Worm (Caenorhabditis elegans) whole organism, L3 larva: ENCODE data around the gene vab-1.

Experiments
- R02D3.7 ChIP-seq: fragments of 150-350 bp; optimal IDR thresholded peaks from 2 replicates; lab custom pipeline; 2014; ENCODE audit warnings: missing biosample characterization, missing genetic modification characterization
- ZK546.5 ChIP-seq: sonication (generic microtip); optimal IDR thresholded peaks from 2 replicates; lab custom pipeline; 2017; ENCODE audit warnings: missing biosample characterization, missing genetic modification characterization
- aly-2 ChIP-seq: fragments of 150-350 bp; optimal IDR thresholded peaks from 2 replicates; lab custom pipeline; 2014; ENCODE audit warnings: missing biosample characterization, missing genetic modification characterization
- ama-1 ChIP-seq: fragments of 150-350 bp; optimal IDR thresholded peaks from 2 replicates; lab custom pipeline; 2018
- ceh-16 ChIP-seq: sonication (generic microtip); optimal IDR thresholded peaks from 2 replicates; lab custom pipeline; 2017; ENCODE audit warnings: missing biosample characterization, missing genetic modification characterization
- ceh-9 ChIP-seq: sonication (generic microtip); optimal IDR thresholded peaks from 2 replicates; lab custom pipeline; 2018; ENCODE audit warnings: missing biosample characterization, missing genetic modification characterization
- daf-12 ChIP-seq: fragments of 150-350 bp; optimal IDR thresholded peaks from 2 replicates; lab custom pipeline; 2014; ENCODE audit warnings: missing biosample characterization, missing genetic modification reagents, missing genetic modification characterization
- egl-27 ChIP-seq: sonication (generic microtip); optimal IDR thresholded peaks from 4 replicates; lab custom pipeline; 2017; ENCODE audit warnings: missing biosample characterization, missing genetic modification reagents, missing genetic modification characterization
- egl-5 ChIP-seq: fragments of 150-350 bp; optimal IDR thresholded peaks from 2 replicates; lab custom pipeline; 2017; ENCODE audit warnings: missing biosample characterization, missing genetic modification reagents, missing genetic modification characterization, inconsistent platforms
- elt-1 ChIP-seq: fragments of 150-350 bp; optimal IDR thresholded peaks from 2 replicates; lab custom pipeline; 2014; ENCODE audit warnings: missing biosample characterization, missing genetic modification characterization
- elt-2 ChIP-seq: sonication (generic microtip); optimal IDR thresholded peaks from 2 replicates; lab custom pipeline; 2016; ENCODE audit warnings: missing genetic modification reagents, mild to moderate bottlenecking, missing genetic modification characterization, missing compliant biosample characterization
- elt-3 ChIP-seq, 3 experiments: fragments of 150-350 bp in 1 of 3; sonication (generic microtip) in 2 of 3; optimal IDR thresholded peaks; 2 replicates in 2 of 3; 4 replicates in 1 of 3; lab custom pipeline; 2014 to 2017; ENCODE audit warnings: missing biosample characterization in 3 of 3, missing genetic modification characterization in 3 of 3
- fkh-10 ChIP-seq: sonication (generic microtip); optimal IDR thresholded peaks from 2 replicates; lab custom pipeline; 2017; ENCODE audit warnings: missing biosample characterization, missing genetic modification reagents, missing genetic modification characterization
- hmg-11 ChIP-seq: sonication (generic microtip); optimal IDR thresholded peaks from 2 replicates; lab custom pipeline; 2016; ENCODE audit warnings: missing genetic modification characterization, missing compliant biosample characterization
- jun-1 ChIP-seq: fragments of 150-350 bp; optimal IDR thresholded peaks from 2 replicates; lab custom pipeline; 2014; ENCODE audit warnings: missing biosample characterization, missing genetic modification reagents, missing genetic modification characterization
- lin-15B ChIP-seq: fragments of 150-350 bp; optimal IDR thresholded peaks from 2 replicates; lab custom pipeline; 2014; ENCODE audit warnings: missing biosample characterization, missing genetic modification characterization
- lsy-12 ChIP-seq: sonication (generic microtip); optimal IDR thresholded peaks from 2 replicates; lab custom pipeline; 2016; ENCODE audit warnings: mild to moderate bottlenecking, missing genetic modification characterization, missing compliant biosample characterization
- mdl-1 ChIP-seq: fragments of 150-350 bp; optimal IDR thresholded peaks from 2 replicates; lab custom pipeline; 2014; ENCODE audit warnings: missing biosample characterization, missing genetic modification characterization
- nfya-1 ChIP-seq: sonication (generic microtip); optimal IDR thresholded peaks from 2 replicates; lab custom pipeline; 2017; ENCODE audit warnings: missing genetic modification characterization, mild to moderate bottlenecking, missing compliant biosample characterization, antibody characterized with exemption, moderate library complexity; ENCODE audit not compliant: insufficient read depth
- nhr-12 ChIP-seq: fragments of 150-350 bp; optimal IDR thresholded peaks from 2 replicates; lab custom pipeline; 2014; ENCODE audit warnings: missing biosample characterization, missing genetic modification characterization
- nhr-23 ChIP-seq: fragments of 150-350 bp; optimal IDR thresholded peaks from 2 replicates; lab custom pipeline; 2014; ENCODE audit warnings: missing biosample characterization, missing genetic modification reagents, missing genetic modification characterization
- nhr-237 ChIP-seq: fragments of 150-350 bp; optimal IDR thresholded peaks from 2 replicates; lab custom pipeline; 2014; ENCODE audit warnings: missing biosample characterization, missing genetic modification characterization
- nhr-25 ChIP-seq: sonication (generic microtip); optimal IDR thresholded peaks from 2 replicates; lab custom pipeline; 2017; ENCODE audit warnings: missing biosample characterization, missing genetic modification characterization
- nhr-43 ChIP-seq: sonication (generic microtip); optimal IDR thresholded peaks from 2 replicates; lab custom pipeline; 2016; ENCODE audit warnings: mild to moderate bottlenecking, missing genetic modification characterization, missing compliant biosample characterization; ENCODE audit not compliant: poor library complexity, severe bottlenecking
- nhr-76 ChIP-seq: fragments of 150-350 bp; sonication (generic microtip); optimal IDR thresholded peaks from 5 replicates; lab custom pipeline; 2014; ENCODE audit warnings: missing biosample characterization, missing genetic modification characterization
- nhr-77 ChIP-seq: fragments of 150-350 bp; optimal IDR thresholded peaks from 2 replicates; lab custom pipeline; 2014; ENCODE audit warnings: missing biosample characterization, missing genetic modification characterization
- pha-4 ChIP-seq: fragments of 150-350 bp; optimal IDR thresholded peaks from 2 replicates; lab custom pipeline; 2014; ENCODE audit warnings: missing biosample characterization, missing genetic modification reagents, missing genetic modification characterization
- pqm-1 ChIP-seq: fragments of 150-350 bp; optimal IDR thresholded peaks from 2 replicates; lab custom pipeline; 2017; ENCODE audit warnings: missing biosample characterization, missing genetic modification characterization, inconsistent platforms
- snpc-4 ChIP-seq: fragments of 150-350 bp; optimal IDR thresholded peaks from 2 replicates; lab custom pipeline; 2014; ENCODE audit warnings: missing biosample characterization, missing genetic modification characterization
- unc-39 ChIP-seq: sonication (generic microtip); optimal IDR thresholded peaks from 4 replicates; lab custom pipeline; 2017; ENCODE audit warnings: missing biosample characterization, missing genetic modification characterization
- unc-62 ChIP-seq: fragments of 150-350 bp; sonication (generic microtip); optimal IDR thresholded peaks from 4 replicates; lab custom pipeline; 2014; ENCODE audit warnings: missing biosample characterization, missing genetic modification reagents, missing genetic modification characterization
- zag-1 ChIP-seq: fragments of 150-350 bp; optimal IDR thresholded peaks from 2 replicates; lab custom pipeline; 2014; ENCODE audit warnings: missing biosample characterization, missing genetic modification characterization
- ztf-11 ChIP-seq: fragments of 150-350 bp; optimal IDR thresholded peaks from 2 replicates; lab custom pipeline; 2014; ENCODE audit warnings: missing biosample characterization, missing genetic modification characterization
- ztf-4 ChIP-seq: fragments of 150-350 bp; optimal IDR thresholded peaks from 2 replicates; lab custom pipeline; 2014; ENCODE audit warnings: missing biosample characterization, missing genetic modification characterization

vab-1 gene

DNA sequence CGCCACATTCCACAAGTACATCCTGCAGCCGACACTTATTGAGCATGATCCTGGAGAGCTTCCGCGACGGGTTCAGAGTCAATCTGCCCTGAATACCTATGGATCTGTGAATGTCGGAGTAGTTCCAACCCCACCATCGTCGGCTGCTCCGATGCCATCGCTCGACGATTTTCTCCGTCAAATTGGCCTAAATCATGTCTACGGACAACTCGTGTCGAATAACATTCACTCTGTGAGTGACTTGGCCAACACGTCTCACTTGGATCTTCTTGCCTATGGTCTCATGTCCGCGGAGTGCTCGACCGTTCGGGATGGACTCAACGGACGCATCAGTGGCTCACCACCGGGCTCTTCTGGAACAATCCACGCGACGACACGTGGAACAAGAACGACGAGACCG lies 18.3 kb downstream of the vab-1 start:
- TF ChIP-seq ceh-16 (no peak), ZK546.5 (no peak), unc-62 (no peak), jun-1 (no peak), elt-3 (tag; optimal IDR thresholded peaks at IDR 0.05; lab: Kevin White, UChicago) (no peak), egl-27 (tag; lab: Kevin White, UChicago) (no peak), zag-1 (tag; lab: Kevin White, UChicago) (no peak), nhr-43 (tag; lab: Kevin White, UChicago) (no peak), nhr-76 (tag; lab: Kevin White, UChicago) (no peak), fkh-10 (no peak), mdl-1 (tag; lab: Kevin White, UChicago) (no peak), unc-39 (tag; lab: Kevin White, UChicago) (no peak)

ce11 chrII:4590660-4591059 lies 18.9 kb downstream of the vab-1 start:
- peak; percentile 13 for TF ChIP-seq lsy-12 (tag; lab: Kevin White, UChicago)
- no peak for TF ChIP-seq nhr-77 (tag; lab: Kevin White, UChicago)

- TF ChIP-seq pqm-1 (tag; lab: Kevin White, UChicago) (peak; percentile 7), nfya-1 (tag; lab: Kevin White, UChicago) (no peak), elt-3 (tag; optimal IDR thresholded peaks at IDR 0.05; lab: Kevin White, UChicago) (no peak), nhr-12 (no peak), ceh-9 (tag; lab: Kevin White, UChicago) (no peak), hmg-11 (tag; lab: Kevin White, UChicago) (no peak), elt-2 (tag; lab: Kevin White, UChicago) (peak; percentile 36), zag-1 (tag; lab: Kevin White, UChicago) (no peak), egl-5 (tag; lab: Kevin White, UChicago) (no peak), nhr-23 (tag; lab: Kevin White, UChicago) (no peak), ztf-11 (tag; lab: Kevin White, UChicago) (no peak), aly-2 (tag; lab: Kevin White, UChicago) (no peak)
- TF ChIP-seq, all 47 proteins: peak for 2
These were observed 25.6 kb downstream of the vab-1 start for ce11 chrII:4597441-4597840.

DNA sequence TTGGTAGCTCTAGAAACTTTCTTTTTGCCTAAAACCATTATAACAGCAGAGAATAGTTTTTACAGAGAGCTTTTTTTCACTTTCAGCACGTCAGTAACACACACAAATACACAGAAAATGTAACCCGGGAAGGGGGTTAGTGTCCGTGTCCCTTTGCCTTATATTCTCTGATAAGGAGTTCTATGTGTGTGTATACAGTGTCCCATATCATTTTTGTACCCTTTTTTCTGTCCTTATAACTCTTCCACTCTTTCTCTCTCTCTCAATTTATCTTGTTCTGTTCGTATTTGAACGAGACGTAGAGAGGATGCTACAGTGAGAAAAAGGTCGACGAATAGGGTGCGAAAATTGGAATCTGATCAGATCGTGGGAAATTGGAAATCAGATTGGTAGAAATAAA lies 27.0 kb downstream of the vab-1 start:
- TF ChIP-seq ama-1 (lab: Kevin White, UChicago) (no peak), elt-2 (tag; lab: Kevin White, UChicago) (peak; percentile 85), pha-4 (peak; percentile 36), R02D3.7 (no peak), elt-1 (tag; lab: Kevin White, UChicago) (no peak), jun-1 (no peak), pqm-1 (tag; lab: Kevin White, UChicago) (peak; percentile 71)
- TF ChIP-seq, all 47 proteins: peak for 3

ce11 chrII:4599838-4600237 lies 28.0 kb downstream of the vab-1 start:
- TF ChIP-seq elt-3 (tag; optimal IDR thresholded peaks at IDR 0.05; lab: Kevin White, UChicago): no peak
- peak; percentile 28 for TF ChIP-seq pqm-1 (tag; lab: Kevin White, UChicago)

DNA sequence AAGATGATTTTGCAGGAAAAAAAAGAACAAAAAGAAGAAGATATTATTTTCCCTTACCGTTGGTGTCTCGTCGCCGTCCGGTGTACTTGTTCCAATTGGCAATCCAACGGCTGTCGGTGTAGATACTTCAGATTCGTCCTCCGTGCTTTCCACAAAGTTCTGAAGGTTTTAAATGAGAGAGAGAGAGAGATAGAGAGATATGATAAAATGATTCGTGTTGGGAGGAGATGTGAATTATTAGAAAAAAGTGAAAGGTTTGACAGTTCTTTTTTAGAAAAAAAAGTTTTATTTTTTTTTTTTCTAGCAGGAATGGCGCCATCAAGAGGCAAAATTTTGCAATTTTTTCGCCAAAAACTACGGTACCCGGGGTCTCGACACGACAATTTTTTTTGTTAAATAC lies 28.5 kb downstream of the vab-1 start:
- no peak for TF ChIP-seq snpc-4 (tag; lab: Kevin White, UChicago)
- no peak for TF ChIP-seq nhr-25 (tag; lab: Kevin White, UChicago)
- TF ChIP-seq elt-3 (tag; optimal IDR thresholded peaks at IDR 0.05; lab: Kevin White, UChicago): no peak
- TF ChIP-seq nhr-237 (tag; lab: Kevin White, UChicago): no peak
- TF ChIP-seq ZK546.5: no peak
- TF ChIP-seq lin-15B: no peak
- TF ChIP-seq daf-12 (tag; lab: Kevin White, UChicago): no peak
- TF ChIP-seq ztf-4: no peak
- TF ChIP-seq unc-62: no peak
- TF ChIP-seq ceh-16: no peak
- no peak for TF ChIP-seq nhr-43 (tag; lab: Kevin White, UChicago)
- no peak for TF ChIP-seq unc-39 (tag; lab: Kevin White, UChicago)
- no peak for TF ChIP-seq ama-1 (lab: Kevin White, UChicago)
- TF ChIP-seq, all 47 proteins: peak for 0
